Worm (Caenorhabditis elegans) whole organism, L1 larva: Measurements from ENCODE around the gene F28H6.7.

Experiments used
- C34B4.2 ChIP-seq: sonication (generic microtip); optimal IDR thresholded peaks from 2 replicates; lab custom pipeline; 2017; ENCODE audit warnings: mild to moderate bottlenecking, missing genetic modification characterization, missing compliant biosample characterization
- blmp-1 ChIP-seq: fragments of 150-350 bp; optimal IDR thresholded peaks from 2 replicates; lab custom pipeline; 2014; ENCODE audit warnings: missing biosample characterization, missing genetic modification characterization
- ceh-63 ChIP-seq: fragments of 200-800 bp; sonication (Bioruptor generic); optimal IDR thresholded peaks from 2 replicates; lab custom pipeline; 2018; ENCODE audit warnings: mild to moderate bottlenecking, missing genetic modification characterization, missing compliant biosample characterization
- ceh-8 ChIP-seq: fragments of 200-800 bp; sonication (Bioruptor generic); optimal IDR thresholded peaks from 2 replicates; lab custom pipeline; 2018; ENCODE audit warnings: mild to moderate bottlenecking, missing genetic modification characterization, moderate library complexity, missing compliant biosample characterization
- ceh-88 ChIP-seq: fragments of 200-800 bp; sonication (Bioruptor generic); IDR thresholded peaks from 2 replicates; pipeline ENCODE4 v1.3.6; 2022; ENCODE audit warnings: missing genetic modification characterization, missing compliant biosample characterization
- efl-1 ChIP-seq, 4 experiments: fragments of 150-350 bp; optimal IDR thresholded peaks in 3 of 4; peaks in 1 of 4; 1 replicate in 1 of 4; 2 replicates in 3 of 4; lab custom pipeline; 2014; ENCODE audit warnings: missing biosample characterization in 2 of 4, missing genetic modification characterization in 2 of 4, missing genetic modification reagents in 2 of 4
- efl-3 ChIP-seq: fragments of 200-800 bp; sonication (Bioruptor generic); optimal IDR thresholded peaks from 2 replicates; lab custom pipeline; 2018; ENCODE audit warnings: mild to moderate bottlenecking, missing genetic modification characterization, missing compliant biosample characterization
- elt-3 ChIP-seq, 6 experiments: fragments of 150-350 bp in 1 of 6; sonication (generic microtip); optimal IDR thresholded peaks; 2 replicates each; lab custom pipeline; 2017 to 2018; ENCODE audit warnings: missing biosample characterization in 6 of 6, missing genetic modification characterization in 6 of 6, inconsistent platforms in 1 of 6
- ets-5 ChIP-seq: fragments of 200-800 bp; sonication (Bioruptor generic); IDR thresholded peaks from 2 replicates; pipeline ENCODE4 v1.3.6; 2022; ENCODE audit warnings: missing genetic modification characterization, missing compliant biosample characterization
- fkh-10 ChIP-seq: sonication (generic microtip); optimal IDR thresholded peaks from 2 replicates; lab custom pipeline; 2017; ENCODE audit warnings: missing biosample characterization, missing genetic modification reagents, missing genetic modification characterization
- fkh-4 ChIP-seq: sonication (generic microtip); optimal IDR thresholded peaks from 2 replicates; lab custom pipeline; 2016; ENCODE audit warnings: missing compliant biosample characterization, missing genetic modification characterization, borderline replicate concordance
- fos-1 ChIP-seq: fragments of 150-350 bp; optimal IDR thresholded peaks from 2 replicates; lab custom pipeline; 2014; ENCODE audit warnings: missing biosample characterization, missing genetic modification characterization
- hlh-4 ChIP-seq: sonication (generic microtip); optimal IDR thresholded peaks from 2 replicates; lab custom pipeline; 2016; ENCODE audit warnings: mild to moderate bottlenecking, missing genetic modification characterization, missing compliant biosample characterization
- irx-1 ChIP-seq: sonication (generic microtip); optimal IDR thresholded peaks from 2 replicates; lab custom pipeline; 2016; ENCODE audit warnings: missing genetic modification characterization, missing compliant biosample characterization
- isw-1 ChIP-seq: fragments of 200-800 bp; sonication (Bioruptor generic); IDR thresholded peaks from 2 replicates; pipeline ENCODE4 v1.3.6; 2022; ENCODE audit warnings: missing genetic modification characterization, missing compliant biosample characterization
- lin-14 ChIP-seq: fragments of 200-800 bp; sonication (Bioruptor generic); optimal IDR thresholded peaks from 2 replicates; lab custom pipeline; 2018; ENCODE audit warnings: mild to moderate bottlenecking, missing genetic modification characterization, moderate library complexity, missing compliant biosample characterization
- lin-15B ChIP-seq: fragments of 150-350 bp; sonication (generic microtip); optimal IDR thresholded peaks from 3 replicates; lab custom pipeline; 2014; ENCODE audit warnings: missing biosample characterization, missing genetic modification characterization
- mdl-1 ChIP-seq, 2 experiments: fragments of 150-350 bp; optimal IDR thresholded peaks; 2 replicates each; lab custom pipeline; 2014 to 2017; ENCODE audit warnings: missing biosample characterization in 2 of 2, missing genetic modification characterization in 2 of 2, inconsistent platforms in 1 of 2
- mef-2 ChIP-seq: fragments of 150-350 bp; optimal IDR thresholded peaks from 2 replicates; lab custom pipeline; 2014; ENCODE audit warnings: missing biosample characterization, missing genetic modification characterization
- mep-1 ChIP-seq: fragments of 150-350 bp; optimal IDR thresholded peaks from 2 replicates; lab custom pipeline; 2014; ENCODE audit warnings: missing biosample characterization, missing genetic modification characterization
- nhr-11 ChIP-seq: fragments of 150-350 bp; optimal IDR thresholded peaks from 2 replicates; lab custom pipeline; 2014; ENCODE audit warnings: missing biosample characterization, missing genetic modification characterization
- nhr-19 ChIP-seq: fragments of 200-800 bp; sonication (Bioruptor generic); conservative IDR thresholded peaks from 2 replicates; pipeline ENCODE4 v1.3.6; 2022; ENCODE audit warnings: missing genetic modification characterization, missing compliant biosample characterization
- nhr-47 ChIP-seq: sonication (generic microtip); optimal IDR thresholded peaks from 2 replicates; lab custom pipeline; 2016; ENCODE audit warnings: mild to moderate bottlenecking, missing genetic modification characterization, moderate library complexity, missing compliant biosample characterization
- nhr-76 ChIP-seq: sonication (generic microtip); optimal IDR thresholded peaks from 2 replicates; lab custom pipeline; 2017; ENCODE audit warnings: missing biosample characterization, missing genetic modification characterization
- pqm-1 ChIP-seq: sonication (generic microtip); optimal IDR thresholded peaks from 3 replicates; lab custom pipeline; 2017; ENCODE audit warnings: missing biosample characterization, missing genetic modification characterization
- snpc-4 ChIP-seq: fragments of 150-350 bp; optimal IDR thresholded peaks from 2 replicates; lab custom pipeline; 2014; ENCODE audit warnings: missing biosample characterization, missing genetic modification characterization
- sup-37 ChIP-seq: fragments of 200-800 bp; sonication (Bioruptor generic); optimal IDR thresholded peaks from 2 replicates; lab custom pipeline; 2018; ENCODE audit warnings: mild to moderate bottlenecking, missing genetic modification characterization, missing compliant biosample characterization
- tbx-2 ChIP-seq: sonication (generic microtip); optimal IDR thresholded peaks from 2 replicates; lab custom pipeline; 2016; ENCODE audit warnings: missing genetic modification characterization, missing compliant biosample characterization
- unc-30 ChIP-seq: sonication (generic microtip); optimal IDR thresholded peaks from 2 replicates; lab custom pipeline; 2017; ENCODE audit warnings: missing biosample characterization, missing genetic modification characterization
- unc-62 ChIP-seq: fragments of 150-350 bp; optimal IDR thresholded peaks from 2 replicates; lab custom pipeline; 2014; ENCODE audit warnings: missing biosample characterization, missing genetic modification reagents, missing genetic modification characterization
- unc-98 ChIP-seq: fragments of 200-800 bp; sonication (Bioruptor generic); IDR thresholded peaks from 2 replicates; pipeline ENCODE4 v1.3.6; 2022; ENCODE audit warnings: missing genetic modification characterization, missing compliant biosample characterization
- vab-15 ChIP-seq: sonication (generic microtip); optimal IDR thresholded peaks from 2 replicates; lab custom pipeline; 2017; ENCODE audit warnings: missing genotype, mild to moderate bottlenecking, missing genetic modification characterization, missing compliant biosample characterization
- xbp-1 ChIP-seq: sonication (generic microtip); optimal IDR thresholded peaks from 2 replicates; lab custom pipeline; 2016; ENCODE audit warnings: missing genetic modification characterization, missing compliant biosample characterization
- zag-1 ChIP-seq: fragments of 150-350 bp; optimal IDR thresholded peaks from 2 replicates; lab custom pipeline; 2014; ENCODE audit warnings: missing biosample characterization, missing genetic modification characterization
- zip-4 ChIP-seq: fragments of 200-800 bp; sonication (Bioruptor generic); optimal IDR thresholded peaks from 2 replicates; lab custom pipeline; 2018; ENCODE audit warnings: mild to moderate bottlenecking, missing genetic modification characterization, moderate library complexity, missing compliant biosample characterization
- ztf-11 ChIP-seq, 2 experiments: sonication (generic microtip); optimal IDR thresholded peaks; 2 replicates each; lab custom pipeline; 2016 to 2017; ENCODE audit warnings: missing genetic modification characterization in 2 of 2, missing biosample characterization in 1 of 2, missing compliant biosample characterization in 1 of 2
- ztf-4 ChIP-seq: fragments of 150-350 bp; optimal IDR thresholded peaks from 2 replicates; lab custom pipeline; 2014; ENCODE audit warnings: missing biosample characterization, missing genetic modification characterization

Gene F28H6.7

ce11 chrX:14101986-14102385 lies 13.9 kb upstream of the F28H6.7 start, which contains the start of gene F16B12.6 (continued):
- TF ChIP-seq mdl-1 (tag; optimal IDR thresholded peaks at IDR 0.05; lab: Kevin White, UChicago): peak in 1 of 2 experiments; percentile 44
- TF ChIP-seq irx-1 (tag; lab: Kevin White, UChicago): peak; percentile 65
- peak; percentile 87 for TF ChIP-seq tbx-2 (tag; lab: Kevin White, UChicago)
- no peak for TF ChIP-seq pqm-1 (tag; lab: Kevin White, UChicago)
- TF ChIP-seq ztf-11 (tag; optimal IDR thresholded peaks at IDR 0.05; lab: Kevin White, UChicago): no peak
- peak; percentile 84 for TF ChIP-seq nhr-47
- peak; percentile 80 for TF ChIP-seq xbp-1 (tag; lab: Kevin White, UChicago)
- TF ChIP-seq efl-1 (optimal IDR thresholded peaks at IDR 0.05; lab: Kevin White, UChicago): peak; percentile 81 to 99
- peak; percentile 79 to 97 for TF ChIP-seq efl-1 (GFP tag; optimal IDR thresholded peaks at IDR 0.05 in 1 of 2; lab: Kevin White, UChicago)
- TF ChIP-seq zip-4 (GFP tag; lab: Kevin White, UChicago): no peak

- TF ChIP-seq elt-3 (tag; optimal IDR thresholded peaks at IDR 0.05; lab: Kevin White, UChicago) (no peak), efl-1 (optimal IDR thresholded peaks at IDR 0.05; lab: Kevin White, UChicago) (no peak), efl-1 (GFP tag; optimal IDR thresholded peaks at IDR 0.05 in 1 of 2; lab: Kevin White, UChicago) (peak in 1 of 2 experiments; percentile 42)
- TF ChIP-seq, all 84 proteins: peak for 1
These were observed 13.4 kb upstream of the F28H6.7 start for ce11 chrX:14102474-14102873.

ce11 chrX:14108245-14108644 lies 7.7 kb upstream of the F28H6.7 start, which contains the start of gene F16B12.7:
Gene F16B12.7, plus strand, starts transcription at chrX:14108545.
- no peak for TF ChIP-seq hlh-4 (tag; lab: Kevin White, UChicago)
- no peak for TF ChIP-seq zag-1 (tag; lab: Kevin White, UChicago)
- no peak for TF ChIP-seq vab-15 (tag; lab: Kevin White, UChicago)
- TF ChIP-seq isw-1 (GFP tag; lab: Robert Waterston, UW): no peak
- no peak for TF ChIP-seq ztf-11 (tag; optimal IDR thresholded peaks at IDR 0.05; lab: Kevin White, UChicago)
- TF ChIP-seq efl-1 (optimal IDR thresholded peaks at IDR 0.05; lab: Kevin White, UChicago): no peak
- TF ChIP-seq efl-1 (GFP tag; optimal IDR thresholded peaks at IDR 0.05 in 1 of 2; lab: Kevin White, UChicago): peak in 1 of 2 experiments; percentile 12

- TF ChIP-seq tbx-2 (tag; lab: Kevin White, UChicago) (no peak), unc-62 (GFP tag; lab: Kevin White, UChicago) (no peak), snpc-4 (tag; lab: Kevin White, UChicago) (no peak), nhr-76 (no peak), mdl-1 (tag; optimal IDR thresholded peaks at IDR 0.05; lab: Kevin White, UChicago) (no peak), lin-15B (tag; lab: Kevin White, UChicago) (no peak), unc-30 (tag; lab: Kevin White, UChicago) (no peak), ztf-4 (no peak), fkh-4 (tag; lab: Kevin White, UChicago) (no peak), ceh-63 (GFP tag; lab: Kevin White, UChicago) (no peak), lin-14 (GFP tag; lab: Kevin White, UChicago) (no peak)
These were observed 2.6 kb upstream of the F28H6.7 start, which contains the start of gene nhr-281 for ce11 chrX:14113347-14113746. Gene nhr-281, minus strand, starts transcription at chrX:14113447.

ce11 chrX:14118762-14119161 lies 2.9 kb downstream of the F28H6.7 start:
- TF ChIP-seq ets-5 (GFP tag; lab: Robert Waterston, UW): 0 out of 2 replicates have a peak, but pooled peaks have one; percentile 71
- TF ChIP-seq elt-3 (tag; optimal IDR thresholded peaks at IDR 0.05; lab: Kevin White, UChicago): no peak

ce11 chrX:14125870-14126269 lies 10.0 kb downstream of the F28H6.7 start, which contains the start of gene F28H6.6:
Gene F28H6.6, minus strand, starts transcription at chrX:14125879.
- no peak for TF ChIP-seq mef-2 (tag; lab: Kevin White, UChicago)
- peak; percentile 87 for TF ChIP-seq blmp-1 (tag; lab: Kevin White, UChicago)

- TF ChIP-seq ceh-8 (no peak), fos-1 (tag; lab: Kevin White, UChicago) (no peak), mef-2 (tag; lab: Kevin White, UChicago) (no peak), ceh-88 (GFP tag; lab: Robert Waterston, UW) (no peak), ztf-11 (tag; optimal IDR thresholded peaks at IDR 0.05; lab: Kevin White, UChicago) (no peak), xbp-1 (tag; lab: Kevin White, UChicago) (no peak), nhr-19 (GFP tag; lab: Robert Waterston, UW) (no peak), unc-98 (GFP tag; lab: Robert Waterston, UW) (no peak), mep-1 (tag; lab: Kevin White, UChicago) (peak; percentile 34), nhr-11 (tag; lab: Kevin White, UChicago) (no peak), fkh-10 (GFP tag; lab: Kevin White, UChicago) (no peak), C34B4.2 (tag; lab: Kevin White, UChicago) (no peak), fkh-4 (tag; lab: Kevin White, UChicago) (no peak), ets-5 (GFP tag; lab: Robert Waterston, UW) (no peak), sup-37 (GFP tag; lab: Kevin White, UChicago) (no peak), snpc-4 (tag; lab: Kevin White, UChicago) (no peak), lin-15B (tag; lab: Kevin White, UChicago) (no peak), efl-3 (GFP tag; lab: Kevin White, UChicago) (no peak)
These were observed 11.5 kb downstream of the F28H6.7 start, which contains the start of gene F28H6.4 for ce11 chrX:14127291-14127922. Gene F28H6.4, plus strand, starts transcription at chrX:14127872.
